Worm (Caenorhabditis elegans): ENCODE results near the gene srh-61.

- TF ChIP-seq dve-1 (tag; optimal IDR thresholded peaks at IDR 0.05) (no peak), ceh-31 (tag; optimal IDR thresholded peaks at IDR 0.05) (no peak), ceh-24 (tag; optimal IDR thresholded peaks at IDR 0.05) (no peak), odd-2 (tag; optimal IDR thresholded peaks at IDR 0.05) (no peak), ceh-19 (GFP tag; optimal IDR thresholded peaks at IDR 0.05) (no peak), ets-4 (tag; optimal IDR thresholded peaks at IDR 0.05) (no peak), sox-2 (GFP tag; IDR thresholded peaks at IDR 0.05) (no peak), unc-55 (GFP tag; optimal IDR thresholded peaks at IDR 0.05) (no peak), ceh-9 (tag; optimal IDR thresholded peaks at IDR 0.05) (no peak), C38D4.7 (GFP tag; optimal IDR thresholded peaks at IDR 0.05) (no peak), pros-1 (tag; optimal IDR thresholded peaks at IDR 0.05) (no peak), ztf-16 (tag; optimal IDR thresholded peaks at IDR 0.05) (no peak)
Observed at ce11 chrII:12525526-12525925, 9.3 kb upstream of the srh-61 start, which contains the start of gene srx-118.

Measured in whole organism, late embryonic.